Fruit fly (Drosophila melanogaster) Kc167 (cell line): ENCODE results near the gene CG12229.

ENCODE experiments used
- Myc ChIP-seq: fragments of >200 bp; optimal IDR thresholded peaks from 2 replicates; lab custom pipeline; 2017; ENCODE audit warnings: missing external identifiers
- Sin3A ChIP-seq: fragments of >200 bp; optimal IDR thresholded peaks from 2 replicates; lab custom pipeline; 2018; ENCODE audit warnings: missing external identifiers
- h ChIP-seq: fragments of >200 bp; optimal IDR thresholded peaks from 3 replicates; lab custom pipeline; 2018; ENCODE audit warnings: missing external identifiers
- insv ChIP-seq: fragments of >200 bp; optimal IDR thresholded peaks from 3 replicates; lab custom pipeline; 2018; ENCODE audit warnings: missing external identifiers
- psq ChIP-seq: fragments of >200 bp; optimal IDR thresholded peaks from 2 replicates; lab custom pipeline; 2017; ENCODE audit warnings: missing external identifiers
- ttk ChIP-seq: sonication (Bioruptor generic); optimal IDR thresholded peaks from 2 replicates; lab custom pipeline; 2017; ENCODE audit warnings: missing external identifiers

The CG12229 gene

DNA sequence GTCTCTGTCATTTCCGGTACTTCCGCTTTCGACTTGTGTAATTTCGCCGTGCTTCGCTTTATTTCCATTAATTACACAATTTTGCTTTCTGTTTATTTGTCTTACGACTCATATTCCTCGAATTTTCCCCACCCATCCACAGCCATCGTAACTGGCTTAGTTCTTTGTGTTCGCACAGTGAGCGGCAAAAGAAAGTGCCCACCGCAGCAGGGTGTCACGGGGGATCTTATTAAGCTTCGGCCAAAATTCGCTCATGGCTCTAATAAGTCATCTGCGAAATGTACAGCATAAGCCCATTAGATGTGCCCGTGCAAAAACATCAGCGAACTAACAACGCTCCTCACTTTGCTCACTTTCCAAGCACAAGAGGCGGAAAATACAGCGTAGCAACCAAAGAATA is 33.8 kb downstream of the CG12229 start:
- TF ChIP-seq insv (no peak), psq (lab: Kevin White, UChicago) (no peak), Sin3A (lab: Kevin White, UChicago) (no peak), Myc (no peak), ttk (no peak), h (lab: Kevin White, UChicago) (no peak)

DNA sequence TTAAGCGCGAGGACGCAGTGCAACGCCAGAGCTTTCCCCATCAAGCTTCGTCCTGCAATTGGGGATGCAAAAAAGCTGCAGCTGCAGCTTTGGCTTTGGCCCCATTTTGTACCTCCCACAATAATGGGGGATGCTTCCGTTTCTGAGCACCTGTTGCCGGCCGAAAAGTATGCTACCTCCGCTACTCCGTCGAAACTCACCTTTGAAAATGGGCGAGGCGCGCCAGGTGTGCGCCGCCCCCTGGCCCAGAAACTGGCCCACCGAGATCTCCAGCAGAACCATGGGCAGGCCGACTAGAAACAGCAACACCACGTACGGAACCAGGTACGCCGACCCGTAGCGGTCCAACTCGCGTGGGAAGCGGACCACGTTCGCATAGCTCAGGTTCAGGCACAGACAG is 34.8 kb downstream of the CG12229 start:
- no peak for TF ChIP-seq insv
- no peak for TF ChIP-seq h (lab: Kevin White, UChicago)
- TF ChIP-seq psq (lab: Kevin White, UChicago), result no peak
- no peak for TF ChIP-seq Sin3A (lab: Kevin White, UChicago)
- no peak for TF ChIP-seq Myc
- TF ChIP-seq ttk, result no peak

DNA sequence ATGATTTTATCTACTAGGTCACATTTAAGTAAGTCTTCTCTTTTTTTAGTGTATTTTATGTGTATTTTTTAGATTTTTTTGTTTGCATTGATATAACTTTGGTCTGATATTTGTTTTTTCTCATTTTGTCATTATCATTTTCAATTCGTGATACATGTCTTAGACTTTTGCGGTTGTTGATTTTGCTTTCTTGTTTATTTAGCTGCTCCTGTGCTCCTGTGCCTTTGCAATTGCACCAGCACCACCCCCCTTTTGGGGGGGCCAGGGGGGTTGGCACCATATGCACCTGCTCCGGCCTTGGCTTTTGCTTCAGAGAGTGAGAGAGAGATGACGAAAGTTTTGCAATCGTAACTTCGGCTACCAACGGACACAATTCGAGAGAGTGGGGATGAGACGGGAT is 35.3 kb downstream of the CG12229 start:
- no peak for TF ChIP-seq psq (lab: Kevin White, UChicago)
- no peak for TF ChIP-seq insv
- no peak for TF ChIP-seq ttk
- TF ChIP-seq h (lab: Kevin White, UChicago), result no peak
- no peak for TF ChIP-seq Myc
- no peak for TF ChIP-seq Sin3A (lab: Kevin White, UChicago)

dm6 chr3L:17399014-17399413 is 37.2 kb downstream of the CG12229 start:
- TF ChIP-seq Sin3A (lab: Kevin White, UChicago) (no peak), ttk (no peak), insv (no peak), Myc (no peak), h (lab: Kevin White, UChicago) (no peak), psq (lab: Kevin White, UChicago) (no peak)

DNA sequence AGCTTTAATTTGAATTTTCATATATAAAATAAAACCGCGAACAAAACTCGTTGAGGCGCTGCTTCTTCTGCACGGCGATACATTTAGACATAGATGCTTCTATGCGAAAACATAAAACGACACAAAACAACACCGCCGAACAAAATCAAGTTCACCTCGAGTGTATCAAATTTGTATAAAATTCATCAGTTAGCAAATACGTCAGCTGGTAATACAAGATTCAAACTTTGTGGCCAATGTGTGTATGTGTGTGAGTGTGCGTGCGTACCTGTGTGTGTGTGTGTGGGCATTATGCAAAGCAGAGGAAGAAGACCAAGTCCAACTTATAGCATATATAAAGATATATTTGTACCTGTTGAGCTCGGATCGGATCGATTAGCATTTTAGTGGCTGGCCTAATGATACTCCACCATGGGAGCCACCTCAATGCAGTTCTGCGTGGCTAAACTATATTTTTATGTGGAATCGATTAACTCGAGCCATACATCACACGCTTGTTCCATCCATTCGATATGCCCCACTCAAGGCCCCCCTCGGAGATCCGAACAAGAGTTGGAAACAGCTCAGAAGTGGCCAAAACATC is 41.7 kb downstream of the CG12229 start:
- TF ChIP-seq psq (lab: Kevin White, UChicago), result no peak
- TF ChIP-seq ttk, result no peak
- TF ChIP-seq insv, result no peak
- no peak for TF ChIP-seq Myc
- TF ChIP-seq Sin3A (lab: Kevin White, UChicago), result no peak
- TF ChIP-seq h (lab: Kevin White, UChicago), result no peak

DNA sequence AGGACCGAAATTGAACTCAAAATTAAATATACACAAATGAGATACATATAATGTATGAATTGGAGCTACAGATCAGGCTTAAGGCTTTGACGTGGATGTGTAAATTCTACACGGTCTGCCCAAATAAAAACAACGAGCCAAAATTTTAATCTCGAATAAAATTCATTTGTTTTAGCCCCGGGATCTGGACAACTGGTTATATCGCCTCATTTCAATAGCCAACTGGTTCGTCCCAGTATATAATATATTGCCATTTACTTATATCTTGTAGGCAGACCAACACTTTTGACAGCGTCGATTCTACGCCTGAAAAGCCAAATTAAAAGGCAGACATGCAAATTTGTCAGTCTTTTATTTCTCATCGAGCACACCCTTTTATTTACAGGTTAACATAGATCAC is 43.1 kb downstream of the CG12229 start:
- TF ChIP-seq psq (lab: Kevin White, UChicago) (no peak), Sin3A (lab: Kevin White, UChicago) (no peak), h (lab: Kevin White, UChicago) (no peak), insv (no peak), ttk (no peak), Myc (no peak)

- TF ChIP-seq insv (no peak), psq (lab: Kevin White, UChicago) (no peak), Sin3A (lab: Kevin White, UChicago) (no peak), Myc (no peak), ttk (no peak), h (lab: Kevin White, UChicago) (no peak)
These were observed 43.8 kb downstream of the CG12229 start for dm6 chr3L:17392412-17392811.

DNA sequence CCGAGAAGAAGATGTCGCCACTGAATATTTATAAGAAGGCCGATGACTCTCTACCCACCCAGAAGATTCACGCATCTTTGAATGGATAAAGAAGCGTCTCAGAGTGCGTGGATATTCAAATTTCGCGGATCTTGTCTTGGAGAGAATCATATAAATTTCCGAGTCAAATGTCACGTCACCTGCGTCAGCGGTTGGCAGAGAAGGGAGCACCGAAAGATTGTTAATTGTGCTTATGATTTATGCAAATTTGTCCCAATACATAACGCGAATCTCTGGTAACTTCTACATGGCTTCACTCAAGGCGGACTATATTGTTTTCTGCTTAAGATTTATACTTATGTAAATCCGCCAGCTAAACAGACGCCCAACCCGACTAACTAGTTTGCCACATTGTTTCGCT is 45.1 kb downstream of the CG12229 start:
- TF ChIP-seq psq (lab: Kevin White, UChicago), result no peak
- TF ChIP-seq Sin3A (lab: Kevin White, UChicago), result no peak
- no peak for TF ChIP-seq Myc
- TF ChIP-seq ttk, result no peak
- no peak for TF ChIP-seq h (lab: Kevin White, UChicago)
- TF ChIP-seq insv, result no peak

- TF ChIP-seq insv, result no peak
- TF ChIP-seq h (lab: Kevin White, UChicago), result no peak
- TF ChIP-seq Sin3A (lab: Kevin White, UChicago), result no peak
- TF ChIP-seq psq (lab: Kevin White, UChicago), result no peak
- no peak for TF ChIP-seq Myc
- no peak for TF ChIP-seq ttk
These were observed 47.3 kb downstream of the CG12229 start, which contains the start of gene CG13731 for dm6 chr3L:17388895-17389294. CG13731 (minus strand) TSS chr3L:17388956.

DNA sequence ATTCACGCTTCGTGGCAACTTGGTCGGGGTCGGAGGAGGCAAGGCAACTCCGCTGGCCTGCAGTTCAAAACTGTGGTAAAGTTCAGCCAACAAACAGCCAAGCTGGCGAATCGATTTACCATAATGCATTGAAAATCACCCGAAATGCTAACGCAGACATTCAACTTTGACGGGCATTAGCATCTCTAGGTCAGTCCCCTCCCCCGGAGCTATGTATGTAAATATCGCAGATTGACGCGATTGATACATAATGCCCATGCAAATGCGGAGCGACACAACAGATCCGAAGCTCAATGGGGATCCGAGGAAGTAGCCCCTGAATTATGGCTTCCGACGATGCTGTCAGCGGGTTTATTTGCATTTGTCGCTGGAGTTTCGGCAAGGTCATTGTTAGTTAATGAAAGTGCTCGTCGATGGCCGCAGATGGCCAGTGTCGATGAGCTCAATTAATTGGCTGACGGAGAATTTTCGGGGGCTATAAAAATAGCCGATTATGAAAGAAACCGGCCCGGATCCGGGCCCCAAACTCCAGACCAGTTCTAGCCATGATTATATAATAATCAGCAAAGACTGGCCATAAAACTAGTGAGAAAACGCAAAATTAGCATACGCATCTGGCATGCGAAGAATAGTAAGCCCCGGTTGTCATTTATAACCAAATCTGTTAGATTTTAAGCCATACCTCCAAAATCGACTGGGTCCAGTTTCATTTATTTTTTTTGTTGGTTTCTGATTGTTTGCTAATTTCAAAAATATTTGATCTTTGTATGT is 49.4 kb downstream of the CG12229 start:
- TF ChIP-seq h (lab: Kevin White, UChicago), result no peak
- no peak for TF ChIP-seq psq (lab: Kevin White, UChicago)
- no peak for TF ChIP-seq Myc
- TF ChIP-seq insv, result no peak
- no peak for TF ChIP-seq Sin3A (lab: Kevin White, UChicago)
- no peak for TF ChIP-seq ttk
